Fruit fly (Drosophila melanogaster) whole organism, embryonic: ENCODE results near the gene anchor.

Source experiments
- Abd-B ChIP-seq: fragments of 200-800 bp; sonication (Bioruptor generic); optimal IDR thresholded peaks from 2 replicates; lab custom pipeline; 2018; ENCODE audit warnings: missing biosample characterization, mild to moderate bottlenecking, missing genetic modification characterization, moderate library complexity
- CG10274 ChIP-seq: fragments of 200-800 bp; sonication (Bioruptor generic); optimal IDR thresholded peaks from 3 replicates; lab custom pipeline; 2017; ENCODE audit warnings: missing biosample characterization, mild to moderate bottlenecking, missing genetic modification characterization
- CG12391 ChIP-seq: fragments of 200-800 bp; sonication (Bioruptor generic); optimal IDR thresholded peaks from 3 replicates; lab custom pipeline; 2018; ENCODE audit warnings: missing biosample characterization, mild to moderate bottlenecking, missing genetic modification characterization, moderate library complexity
- CG12659 ChIP-seq: fragments of 200-800 bp; sonication (Bioruptor generic); optimal IDR thresholded peaks from 3 replicates; lab custom pipeline; 2017; ENCODE audit warnings: mild to moderate bottlenecking, missing biosample characterization, missing genetic modification reagents, missing genetic modification characterization
- CG12769 ChIP-seq: fragments of 200-800 bp; sonication (Bioruptor generic); optimal IDR thresholded peaks from 2 replicates; lab custom pipeline; 2019; ENCODE audit warnings: missing biosample characterization, mild to moderate bottlenecking, missing genetic modification characterization, moderate library complexity
- CG12942 ChIP-seq: fragments of 200-800 bp; sonication (Bioruptor generic); optimal IDR thresholded peaks from 3 replicates; lab custom pipeline; 2016; ENCODE audit warnings: missing biosample characterization, missing genetic modification characterization
- CG13287 ChIP-seq: fragments of 200-800 bp; sonication (Bioruptor generic); IDR thresholded peaks from 2 replicates; pipeline ENCODE4 v1.3.6; 2022; ENCODE audit warnings: missing biosample characterization, missing genetic modification characterization; ENCODE audit not compliant: partially characterized antibody
- CG13424 ChIP-seq: fragments of 200-800 bp; sonication (Bioruptor generic); optimal IDR thresholded peaks from 2 replicates; lab custom pipeline; 2019; ENCODE audit warnings: missing biosample characterization, mild to moderate bottlenecking, missing genetic modification characterization, moderate library complexity
- CG14710 ChIP-seq: fragments of 200-800 bp; sonication (Bioruptor generic); optimal IDR thresholded peaks from 3 replicates; lab custom pipeline; 2019; ENCODE audit warnings: missing biosample characterization, mild to moderate bottlenecking, missing genetic modification characterization, moderate library complexity
- CG14860 ChIP-seq: fragments of 200-800 bp; sonication (Bioruptor generic); IDR thresholded peaks from 3 replicates; pipeline ENCODE4 v1.3.6; 2022; ENCODE audit warnings: missing biosample characterization, missing genetic modification characterization; ENCODE audit not compliant: partially characterized antibody
- CG15073 ChIP-seq: fragments of 200-800 bp; sonication (Bioruptor generic); optimal IDR thresholded peaks from 2 replicates; lab custom pipeline; 2016; ENCODE audit warnings: missing biosample characterization, missing genetic modification characterization
- CG15269 ChIP-seq: fragments of 200-800 bp; sonication (Bioruptor generic); optimal IDR thresholded peaks from 2 replicates; lab custom pipeline; 2018; ENCODE audit warnings: missing biosample characterization, mild to moderate bottlenecking, missing genetic modification characterization, moderate library complexity
- CG18011 ChIP-seq: fragments of 200-800 bp; sonication (Bioruptor generic); optimal IDR thresholded peaks from 2 replicates; lab custom pipeline; 2017; ENCODE audit warnings: missing biosample characterization, missing genetic modification characterization, mild to moderate bottlenecking, moderate library complexity, missing genotype
- CG1832 ChIP-seq: fragments of 200-800 bp; sonication (Bioruptor generic); optimal IDR thresholded peaks from 2 replicates; lab custom pipeline; 2017; ENCODE audit warnings: missing biosample characterization, mild to moderate bottlenecking, missing genetic modification characterization, inconsistent platforms
- CG2199 ChIP-seq: fragments of 200-800 bp; sonication (Bioruptor generic); IDR thresholded peaks from 3 replicates; pipeline ENCODE4 v1.3.6; 2022; ENCODE audit warnings: missing biosample characterization, missing genetic modification characterization
- CG2875 ChIP-seq: fragments of 200-800 bp; sonication (Bioruptor generic); optimal IDR thresholded peaks from 2 replicates; lab custom pipeline; 2017; ENCODE audit warnings: missing biosample characterization, mild to moderate bottlenecking, missing genetic modification characterization, missing genetic modification reagents
- CG3726 ChIP-seq: fragments of 200-800 bp; sonication (Bioruptor generic); IDR thresholded peaks from 3 replicates; pipeline ENCODE4, ENCODE4 v1.3.6; 2022; ENCODE audit warnings: missing biosample characterization, missing genetic modification characterization
- CG43689 ChIP-seq: fragments of 200-800 bp; sonication (Bioruptor generic); IDR thresholded peaks from 2 replicates; pipeline ENCODE4 v1.3.6; 2022; ENCODE audit warnings: missing biosample characterization, missing genetic modification characterization
- CG6272 ChIP-seq: fragments of 200-800 bp; sonication (Bioruptor generic); IDR thresholded peaks from 2 replicates; pipeline ENCODE4 v1.3.6; 2022; ENCODE audit warnings: missing biosample characterization, missing genetic modification characterization
- CG6854 ChIP-seq: fragments of 200-800 bp; sonication (Bioruptor generic); optimal IDR thresholded peaks from 3 replicates; lab custom pipeline; 2017; ENCODE audit warnings: missing biosample characterization, mild to moderate bottlenecking, missing genetic modification characterization
- CG8281 ChIP-seq: fragments of 200-800 bp; sonication (Bioruptor generic); optimal IDR thresholded peaks from 2 replicates; lab custom pipeline; 2018; ENCODE audit warnings: missing biosample characterization, mild to moderate bottlenecking, missing genetic modification characterization, moderate library complexity
- CG8765 ChIP-seq: fragments of 200-800 bp; sonication (Bioruptor generic); IDR thresholded peaks from 2 replicates; pipeline ENCODE4 v1.3.6; 2022; ENCODE audit warnings: missing biosample characterization, missing genetic modification characterization
- CG9215 ChIP-seq: fragments of 200-800 bp; sonication (Bioruptor generic); IDR thresholded peaks from 2 replicates; pipeline ENCODE4 v1.3.6; 2022; ENCODE audit warnings: missing biosample characterization, missing genetic modification characterization
- D19B ChIP-seq: fragments of 200-800 bp; sonication (Bioruptor generic); optimal IDR thresholded peaks from 2 replicates; lab custom pipeline; 2017; ENCODE audit warnings: missing biosample characterization, mild to moderate bottlenecking, missing genetic modification characterization
- Elba2 ChIP-seq: fragments of 200-800 bp; sonication (Bioruptor generic); optimal IDR thresholded peaks from 3 replicates; lab custom pipeline; 2016; ENCODE audit warnings: missing biosample characterization, missing genetic modification characterization
- H15 ChIP-seq: fragments of 200-800 bp; sonication (Bioruptor generic); IDR thresholded peaks from 3 replicates; pipeline ENCODE4 v1.3.6; 2022; ENCODE audit warnings: missing biosample characterization, missing genetic modification characterization
- Hmx ChIP-seq: fragments of 200-800 bp; sonication (Bioruptor generic); optimal IDR thresholded peaks from 2 replicates; lab custom pipeline; 2016; ENCODE audit warnings: missing biosample characterization, missing genetic modification characterization
- NC2α ChIP-seq: fragments of 200-800 bp; sonication (Bioruptor generic); optimal IDR thresholded peaks from 2 replicates; lab custom pipeline; 2016; ENCODE audit warnings: missing biosample characterization, missing genetic modification characterization
- NFAT ChIP-seq: fragments of 200-800 bp; sonication (Bioruptor generic); IDR thresholded peaks from 2 replicates; pipeline ENCODE4 v1.3.6; 2022; ENCODE audit warnings: missing biosample characterization, missing genetic modification characterization
- Trl ChIP-seq, 3 experiments: fragments of >200 bp in 2 of 3; fragments of 200-800 bp in 1 of 3; sonication (Bioruptor generic) in 1 of 3; optimal IDR thresholded peaks; 2 replicates in 1 of 3; 3 replicates in 2 of 3; lab custom pipeline; 2016 to 2017; ENCODE audit warnings: missing biosample characterization in 1 of 3, missing genetic modification characterization in 1 of 3
- chif ChIP-seq, 2 experiments: fragments of 200-800 bp; sonication (Bioruptor generic); optimal IDR thresholded peaks; 3 replicates each; lab custom pipeline; 2016; ENCODE audit warnings: missing biosample characterization in 2 of 2, missing genetic modification characterization in 2 of 2
- corto ChIP-seq: fragments of 200-800 bp; sonication (Bioruptor generic); optimal IDR thresholded peaks from 2 replicates; lab custom pipeline; 2016; ENCODE audit warnings: missing biosample characterization, mild to moderate bottlenecking, missing genetic modification characterization, moderate library complexity
- emc ChIP-seq: fragments of 200-800 bp; sonication (Bioruptor generic); optimal IDR thresholded peaks from 2 replicates; lab custom pipeline; 2016; ENCODE audit warnings: missing biosample characterization, missing genetic modification characterization
- gsb ChIP-seq: fragments of 200-800 bp; sonication (Bioruptor generic); IDR thresholded peaks from 2 replicates; pipeline ENCODE4 v1.3.6; 2022; ENCODE audit warnings: missing biosample characterization, missing genetic modification characterization
- jigr1 ChIP-seq: fragments of 200-800 bp; sonication (Bioruptor generic); IDR thresholded peaks from 3 replicates; pipeline ENCODE4 v1.3.6; 2022; ENCODE audit warnings: missing biosample characterization, missing genetic modification characterization
- kah ChIP-seq: fragments of 200-800 bp; sonication (Bioruptor generic); optimal IDR thresholded peaks from 2 replicates; lab custom pipeline; 2018; ENCODE audit warnings: missing biosample characterization, mild to moderate bottlenecking, missing genetic modification characterization
- lab ChIP-seq: fragments of 200-800 bp; sonication (Bioruptor generic); optimal IDR thresholded peaks from 3 replicates; lab custom pipeline; 2017; ENCODE audit warnings: missing biosample characterization, missing genetic modification characterization, mild to moderate bottlenecking, moderate library complexity, missing genetic modification reagents
- org-1 ChIP-seq: fragments of 200-800 bp; sonication (Bioruptor generic); optimal IDR thresholded peaks from 2 replicates; lab custom pipeline; 2017; ENCODE audit warnings: missing biosample characterization, missing genetic modification characterization
- pan ChIP-seq, 4 experiments: fragments of >200 bp in 3 of 4; fragments of 200-800 bp in 1 of 4; sonication (Bioruptor generic) in 1 of 4; optimal IDR thresholded peaks in 3 of 4; IDR thresholded peaks in 1 of 4; 2 replicates each; pipeline versions ENCODE4 v1.3.6 to Lab custom; 2017 to 2022; ENCODE audit warnings: missing biosample characterization in 2 of 4, missing genetic modification characterization in 2 of 4, mixed read lengths in 1 of 4
- row ChIP-seq: fragments of 200-800 bp; sonication (Bioruptor generic); IDR thresholded peaks from 3 replicates; pipeline ENCODE4 v1.3.6; 2022; ENCODE audit warnings: missing biosample characterization, missing genetic modification characterization
- sisA ChIP-seq: fragments of 200-800 bp; sonication (Bioruptor generic); IDR thresholded peaks from 2 replicates; pipeline ENCODE4 v1.3.6; 2022; ENCODE audit warnings: missing biosample characterization, missing genetic modification characterization
- slou ChIP-seq: fragments of 200-800 bp; sonication (Bioruptor generic); optimal IDR thresholded peaks from 3 replicates; lab custom pipeline; 2016; ENCODE audit warnings: missing biosample characterization, missing genetic modification characterization
- sqz ChIP-seq: fragments of 200-800 bp; sonication (Bioruptor generic); optimal IDR thresholded peaks from 3 replicates; lab custom pipeline; 2018; ENCODE audit warnings: missing biosample characterization, mild to moderate bottlenecking, missing genetic modification characterization
- tap ChIP-seq: fragments of 200-800 bp; optimal IDR thresholded peaks from 3 replicates; lab custom pipeline; 2019; ENCODE audit warnings: missing biosample characterization, mild to moderate bottlenecking, missing genetic modification characterization, moderate library complexity
- yki ChIP-seq: fragments of >200 bp; optimal IDR thresholded peaks from 3 replicates; lab custom pipeline; 2018
- zen ChIP-seq: fragments of 200-800 bp; sonication (Bioruptor generic); optimal IDR thresholded peaks from 3 replicates; lab custom pipeline; 2018; ENCODE audit warnings: missing biosample characterization, mild to moderate bottlenecking, missing genetic modification characterization, moderate library complexity

Gene anchor

DNA sequence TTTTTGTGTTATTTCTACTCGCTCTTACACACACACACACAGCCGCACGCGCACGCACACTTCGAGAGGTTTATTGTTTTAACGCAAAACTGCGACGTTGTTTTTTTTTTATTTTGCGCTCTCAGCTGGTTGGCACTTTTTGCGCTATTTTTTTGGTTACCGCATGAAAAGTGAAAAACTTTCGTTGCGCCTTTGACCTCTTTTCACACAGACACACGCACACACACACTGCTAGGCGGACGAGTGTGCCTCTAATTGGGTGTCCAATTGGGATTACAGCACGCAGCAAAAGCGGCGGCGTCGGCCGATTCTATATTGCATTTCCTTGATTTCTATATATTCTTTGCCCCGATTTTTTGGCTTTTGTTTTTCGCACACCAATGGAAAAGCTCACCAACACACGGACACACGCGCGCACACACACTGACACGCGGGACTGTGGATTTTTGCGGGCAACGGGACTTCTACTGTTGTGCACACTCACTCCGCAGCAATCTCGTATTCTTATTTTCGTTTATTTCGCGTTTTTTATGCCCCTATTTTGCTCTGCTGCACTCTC is 46.8 kb downstream of the anchor start (continued):
- no peak for TF ChIP-seq D19B (GFP tag; lab: Kevin White, UChicago)
- no peak for TF ChIP-seq gsb (GFP tag; lab: Robert Waterston, UW)
- TF ChIP-seq Trl (optimal IDR thresholded peaks at IDR 0.05; lab: Kevin White, UChicago), result peak in 1 of 2 experiments; percentile 7
- no peak for TF ChIP-seq Trl (GFP tag; optimal IDR thresholded peaks at IDR 0.05; lab: Kevin White, UChicago)
- TF ChIP-seq CG1832 (GFP tag; lab: Kevin White, UChicago), result no peak
- peak; percentile 16 for TF ChIP-seq CG12769 (tag; lab: Kevin White, UChicago)
- TF ChIP-seq sqz (GFP tag; lab: Kevin White, UChicago), result peak; percentile 61
- no peak for TF ChIP-seq CG9215 (GFP tag; lab: Robert Waterston, UW)
- no peak for TF ChIP-seq CG43689 (GFP tag; lab: Robert Waterston, UW)
- no peak for TF ChIP-seq H15 (GFP tag; lab: Robert Waterston, UW)
- TF ChIP-seq, all 482 proteins: peak for 13

DNA sequence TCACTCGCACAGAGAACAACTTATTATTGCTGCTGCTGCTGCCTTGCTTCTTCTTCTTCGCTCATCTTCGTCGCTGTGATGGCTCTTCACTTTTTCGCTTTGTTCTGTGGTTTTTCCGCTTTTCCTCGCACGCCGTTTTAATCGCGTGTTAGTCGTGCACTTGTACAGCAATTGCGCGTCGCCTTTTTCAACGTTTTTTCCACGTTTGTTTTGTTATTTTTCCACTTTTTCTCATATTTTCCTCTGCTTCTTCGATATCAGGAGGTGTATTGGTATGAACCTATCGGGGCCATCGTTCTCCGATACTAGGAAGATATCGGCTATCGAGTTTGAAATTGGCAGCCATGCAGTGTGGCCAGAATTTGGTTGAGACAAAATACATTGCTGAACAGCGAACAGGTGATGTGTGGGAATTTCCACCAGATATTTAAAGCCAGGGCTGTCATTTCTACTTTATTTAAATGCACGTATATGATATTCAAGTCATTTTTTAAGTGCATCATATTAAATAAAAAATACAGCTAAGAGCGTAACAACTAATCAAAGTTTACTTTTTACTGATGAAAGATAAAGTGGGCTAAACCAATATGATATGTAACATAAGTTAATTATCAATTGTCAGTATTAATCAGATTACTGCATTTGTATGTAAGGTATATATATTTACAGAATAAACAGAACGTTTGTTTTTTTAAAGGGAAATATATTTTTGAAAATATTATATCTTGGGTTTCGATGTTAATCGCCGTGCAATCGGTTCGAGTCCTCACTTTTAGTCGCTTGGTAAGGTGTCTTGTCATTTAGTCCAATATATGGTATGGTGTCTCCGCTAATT is 47.5 kb downstream of the anchor start, which contains the start of gene Crtc:
Crtc (minus strand) TSS at position 290 of the 835 bp plus-strand sequence.
- TF ChIP-seq kah (GFP tag; lab: Kevin White, UChicago), result no peak
- peak; percentile 74 for TF ChIP-seq CG14710
- TF ChIP-seq jigr1 (GFP tag; lab: Robert Waterston, UW), result no peak
- peak; percentile 25 for TF ChIP-seq CG12659 (GFP tag; lab: Kevin White, UChicago)
- no peak for TF ChIP-seq tap
- TF ChIP-seq CG2875 (GFP tag; lab: Kevin White, UChicago), result no peak
- no peak for TF ChIP-seq CG15269
- TF ChIP-seq CG13287 (GFP tag; lab: Robert Waterston, UW), result peak; percentile 72
- no peak for TF ChIP-seq Abd-B (GFP tag; lab: Kevin White, UChicago)
- TF ChIP-seq CG8281 (tag; lab: Kevin White, UChicago), result no peak
- no peak for TF ChIP-seq CG13424 (tag; lab: Kevin White, UChicago)
- TF ChIP-seq CG2199 (GFP tag; lab: Robert Waterston, UW), result no peak
- no peak for TF ChIP-seq corto
- no peak for TF ChIP-seq CG6854
- no peak for TF ChIP-seq zen (tag; lab: Kevin White, UChicago)
- TF ChIP-seq CG12942 (GFP tag; lab: Kevin White, UChicago), result no peak
- no peak for TF ChIP-seq CG10274
- TF ChIP-seq NC2α (GFP tag; lab: Kevin White, UChicago), result no peak
- no peak for TF ChIP-seq Hmx (GFP tag; lab: Kevin White, UChicago)
- TF ChIP-seq lab (GFP tag; lab: Kevin White, UChicago), result peak; percentile 49
- TF ChIP-seq H15 (GFP tag; lab: Robert Waterston, UW), result no peak
- no peak for TF ChIP-seq sisA (GFP tag; lab: Robert Waterston, UW)
- TF ChIP-seq CG15073 (GFP tag; lab: Kevin White, UChicago), result no peak
- TF ChIP-seq slou (GFP tag; lab: Kevin White, UChicago), result no peak
- peak; percentile 77; the same call in 1 of the 2 replicates for TF ChIP-seq NFAT (GFP tag; lab: Robert Waterston, UW)
- TF ChIP-seq CG12391 (tag; lab: Kevin White, UChicago), result peak; percentile 44
- no peak for TF ChIP-seq CG8765
- TF ChIP-seq Elba2, result no peak
- no peak for TF ChIP-seq emc
- no peak for TF ChIP-seq CG6272 (GFP tag; lab: Robert Waterston, UW)
- no peak for TF ChIP-seq CG18011 (GFP tag; lab: Kevin White, UChicago)
- no peak for TF ChIP-seq org-1
- TF ChIP-seq yki, result no peak
- TF ChIP-seq pan (optimal IDR thresholded peaks at IDR 0.05; lab: Kevin White, UChicago), result no peak
- peak in 1 of 2 experiments; percentile 40 for TF ChIP-seq pan (GFP tag; optimal IDR thresholded peaks at IDR 0.05 in 1 of 2, IDR thresholded peaks at IDR 0.05 in 1 of 2)
- TF ChIP-seq chif (GFP tag; optimal IDR thresholded peaks at IDR 0.05; lab: Kevin White, UChicago), result no peak
- peak; percentile 63; the same call in 2 of the 3 replicates for TF ChIP-seq row (GFP tag; lab: Robert Waterston, UW)
- TF ChIP-seq CG14860 (GFP tag; lab: Robert Waterston, UW), result peak; percentile 76
- TF ChIP-seq CG3726, result no peak
